Worm (Caenorhabditis elegans): ENCODE results near the gene T07A5.7.

DNA sequence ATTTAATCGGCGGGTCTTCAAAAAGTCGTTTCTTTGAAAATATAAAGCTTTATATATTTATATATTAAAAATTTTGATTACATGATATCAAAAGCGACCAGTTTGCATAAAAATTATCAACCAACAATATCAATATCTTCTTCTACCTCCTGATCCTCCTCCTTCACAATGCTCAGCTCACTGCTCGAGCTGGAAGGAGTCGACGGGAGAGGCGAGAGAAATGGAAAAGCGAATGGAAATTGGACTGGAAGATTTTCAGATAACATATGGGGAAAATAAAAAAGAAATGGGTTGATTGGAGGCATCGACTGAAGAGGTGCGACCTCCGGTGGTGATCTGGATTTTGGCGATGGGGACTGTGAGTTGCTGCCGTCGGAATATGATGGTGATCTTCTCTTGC lies 29.0 kb upstream of the T07A5.7 start:
- TF ChIP-seq cog-1 (tag; optimal IDR thresholded peaks at IDR 0.05) (no peak), ztf-29 (GFP tag; IDR thresholded peaks at IDR 0.05) (no peak), med-1 (GFP tag; optimal IDR thresholded peaks at IDR 0.05; ENCODE audit: insufficient read depth) (no peak), T22C8.4 (GFP tag; IDR thresholded peaks at IDR 0.05) (no peak)

All from whole organism, midembryonic.